Fruit fly (Drosophila melanogaster): ENCODE measurements around the gene CG7320.

DNA sequence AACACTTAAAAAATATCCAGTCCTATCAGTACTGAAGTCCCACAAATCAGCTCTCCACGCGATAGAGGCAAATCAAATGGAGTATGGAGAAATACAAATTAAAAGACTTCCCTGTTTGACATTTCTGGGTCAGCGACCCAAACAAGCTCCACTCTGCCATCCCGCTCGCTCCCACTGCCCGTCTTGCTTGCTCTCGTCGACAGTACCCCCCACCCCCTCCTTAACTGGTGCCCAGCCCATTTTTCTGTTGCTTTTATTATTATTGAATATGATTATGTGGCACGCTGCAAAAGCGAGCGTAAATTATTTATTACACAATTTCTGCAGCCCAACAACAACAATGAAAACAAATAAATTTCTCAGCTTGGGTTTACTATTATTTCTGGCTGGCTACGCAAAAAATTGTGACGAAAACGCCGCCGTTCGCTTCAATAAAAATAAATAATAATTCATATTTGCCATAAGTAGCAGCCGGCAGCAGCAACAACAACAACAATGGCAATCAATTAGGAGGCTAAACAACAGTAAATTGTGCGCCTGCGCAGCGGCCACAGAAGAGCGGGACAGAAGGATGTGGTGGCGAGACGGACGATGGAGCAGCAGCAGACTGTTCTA is 12.7 kb upstream of the CG7320 start:
- TF ChIP-seq Myc (optimal IDR thresholded peaks at IDR 0.05): no peak
- TF ChIP-seq h (optimal IDR thresholded peaks at IDR 0.05): no peak
- TF ChIP-seq Sin3A (optimal IDR thresholded peaks at IDR 0.05): no peak
